Worm (Caenorhabditis elegans): ENCODE data around the gene srj-52.

The srj-52 gene

DNA sequence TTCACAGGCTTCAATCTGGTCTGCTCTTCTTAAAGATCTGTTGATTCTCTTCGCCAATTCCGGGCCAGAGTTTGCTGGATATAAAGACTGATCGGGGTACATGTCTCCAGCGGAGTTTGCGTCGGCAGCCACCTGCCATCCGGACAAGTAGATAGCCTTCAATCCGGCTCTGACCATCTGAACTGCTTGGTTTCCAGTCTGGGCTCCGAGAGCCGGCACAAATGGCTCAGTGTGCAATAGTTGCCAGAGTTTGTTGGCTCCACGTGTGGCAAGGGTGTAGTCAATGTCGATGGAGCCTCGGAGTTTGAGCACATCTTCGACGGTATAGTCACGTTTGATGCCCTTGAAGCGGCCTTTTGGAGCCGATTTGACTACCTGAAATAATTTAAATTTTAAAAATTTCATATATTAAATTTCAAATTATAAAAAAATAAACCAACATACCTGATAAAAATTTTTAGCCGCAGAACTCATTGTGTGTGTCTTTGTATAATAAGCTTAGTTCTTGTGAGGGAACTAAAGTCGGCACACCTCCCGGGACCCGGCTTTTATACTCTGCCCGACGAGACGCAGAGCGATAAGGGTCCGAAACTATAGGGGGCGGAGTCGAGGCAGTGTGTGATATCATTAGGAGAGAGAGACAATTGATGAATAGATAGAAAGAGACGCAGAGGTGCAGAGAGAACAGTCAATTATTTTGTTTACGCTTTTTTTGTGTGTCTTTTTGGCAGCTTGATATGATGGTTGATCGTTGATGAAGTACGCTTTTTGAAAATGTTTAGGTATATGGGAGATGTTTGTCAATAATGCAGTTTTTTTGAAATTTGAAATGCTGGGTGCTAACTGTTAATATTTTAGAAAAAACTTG lies 31.9 kb upstream of the srj-52 start, which contains the start of the genes icl-1 and srh-2 (continued):
- TF ChIP-seq nhr-11 (tag; optimal IDR thresholded peaks at IDR 0.05), result peak; percentile 36
- TF ChIP-seq zip-2 (tag; optimal IDR thresholded peaks at IDR 0.05), result no peak
- peak; percentile 29 for TF ChIP-seq nhr-77 (tag; optimal IDR thresholded peaks at IDR 0.05)
- TF ChIP-seq ama-1 (optimal IDR thresholded peaks at IDR 0.05), result peak; percentile 95
- TF ChIP-seq F10B5.3 (tag; optimal IDR thresholded peaks at IDR 0.05), result no peak
- no peak for TF ChIP-seq unc-39 (tag; optimal IDR thresholded peaks at IDR 0.05)
- TF ChIP-seq hif-1 (tag; optimal IDR thresholded peaks at IDR 0.05), result no peak
- no peak for TF ChIP-seq rbr-2 (tag; optimal IDR thresholded peaks at IDR 0.05)
- TF ChIP-seq aha-1 (tag), result peak; percentile 90
- peak; percentile 57; the same call in 1 of the 2 replicates for TF ChIP-seq saeg-2 (GFP tag; IDR thresholded peaks at IDR 0.05)
- TF ChIP-seq lin-29 (GFP tag; IDR thresholded peaks at IDR 0.05), result peak; percentile 38; the same call in 1 of the 2 replicates
- peak; percentile 43; the same call in 1 of the 2 replicates for TF ChIP-seq pha-4 (GFP tag; IDR thresholded peaks at IDR 0.05)
- no peak for TF ChIP-seq pha-4 (tag; optimal IDR thresholded peaks at IDR 0.05)
- TF ChIP-seq spr-3 (GFP tag; optimal IDR thresholded peaks at IDR 0.05), result peak; percentile 48
- TF ChIP-seq lin-13 (GFP tag; optimal IDR thresholded peaks at IDR 0.05), result no peak
- TF ChIP-seq aly-2 (tag; optimal IDR thresholded peaks at IDR 0.05), result no peak
- TF ChIP-seq dmd-8 (GFP tag; IDR thresholded peaks at IDR 0.05), result no peak; the same call in 1 of the 2 replicates
- TF ChIP-seq egl-43 (GFP tag; IDR thresholded peaks at IDR 0.05), result peak; percentile 73
- no peak for TF ChIP-seq jun-1 (tag; optimal IDR thresholded peaks at IDR 0.05)
- TF ChIP-seq nhr-48 (tag; optimal IDR thresholded peaks at IDR 0.05), result peak; percentile 40
- TF ChIP-seq nhr-10 (tag; optimal IDR thresholded peaks at IDR 0.05), result peak; percentile 64
- TF ChIP-seq daf-12 (tag; optimal IDR thresholded peaks at IDR 0.05), result no peak
- peak in 1 of 2 experiments; percentile 47 for TF ChIP-seq lsy-2 (tag; optimal IDR thresholded peaks at IDR 0.05)
- TF ChIP-seq F44E2.7 (GFP tag; IDR thresholded peaks at IDR 0.05), result no peak
- TF ChIP-seq nhr-25 (tag; optimal IDR thresholded peaks at IDR 0.05; ENCODE audit: borderline replicate concordance, insufficient read depth), result no peak
- peak; percentile 42; the same call in 1 of the 2 replicates for TF ChIP-seq hmg-1.1 (GFP tag; IDR thresholded peaks at IDR 0.05)
- TF ChIP-seq Y105C5A.15 (GFP tag; IDR thresholded peaks at IDR 0.05), result no peak
- no peak for TF ChIP-seq fos-1 (tag; optimal IDR thresholded peaks at IDR 0.05)
- TF ChIP-seq T26A8.4 (GFP tag; IDR thresholded peaks at IDR 0.05), result peak; percentile 91
- TF ChIP-seq ZK337.2 (GFP tag; IDR thresholded peaks at IDR 0.05), result no peak
- peak; percentile 65 for TF ChIP-seq duxl-1 (tag; optimal IDR thresholded peaks at IDR 0.05; ENCODE audit: poor library complexity)
- 0 out of 2 replicates have a peak, but pooled peaks have one; percentile 23 for TF ChIP-seq lin-1 (GFP tag; IDR thresholded peaks at IDR 0.05)
- TF ChIP-seq mdl-1 (tag; optimal IDR thresholded peaks at IDR 0.05), result peak; percentile 66 to 75
- TF ChIP-seq daf-19 (GFP tag; conservative IDR thresholded peaks at IDR 0.05), result peak; percentile 68; the same call in 1 of the 2 replicates
- no peak for TF ChIP-seq Y48G9A.11 (GFP tag; IDR thresholded peaks at IDR 0.05)
- TF ChIP-seq madf-5 (GFP tag; IDR thresholded peaks at IDR 0.05), result 0 out of 4 replicates have a peak, but pooled peaks of 1 of the 2 experiments have one; percentile 25
- peak; percentile 52 for TF ChIP-seq nhr-102 (tag; optimal IDR thresholded peaks at IDR 0.05)
- TF ChIP-seq D1046.2 (GFP tag; IDR thresholded peaks at IDR 0.05), result no peak; the same call in 1 of the 2 replicates
- peak; percentile 58; the same call in 1 of the 2 replicates for TF ChIP-seq snpc-1.2 (GFP tag; IDR thresholded peaks at IDR 0.05)
- TF ChIP-seq nhr-111 (GFP tag; optimal IDR thresholded peaks at IDR 0.05), result peak; percentile 82
- peak; percentile 6 for TF ChIP-seq ctbp-1 (GFP tag; IDR thresholded peaks at IDR 0.05)
- peak; percentile 1 for TF ChIP-seq dpl-1 (GFP tag; optimal IDR thresholded peaks at IDR 0.05)

All from whole organism, L4 larva.